Fruit fly (Drosophila melanogaster) S2 (cell line): Measurements from ENCODE around the gene Patr-1.

Experiments
- CG8478 ChIP-seq: fragments of >200 bp; optimal IDR thresholded peaks from 2 replicates; lab custom pipeline; 2018
- CTCF ChIP-seq, 2 experiments: fragments of >200 bp; optimal IDR thresholded peaks; 2 replicates each; lab custom pipeline; 2018

- TF ChIP-seq CTCF (optimal IDR thresholded peaks at IDR 0.05; lab: Kevin White, UChicago) (no peak), CG8478 (lab: Kevin White, UChicago) (no peak)
Observed at dm6 chr3R:17029796-17030195, 13.6 kb upstream of the Patr-1 start.
